Worm (Caenorhabditis elegans): ENCODE measurements around the gene C34F6.7.

DNA sequence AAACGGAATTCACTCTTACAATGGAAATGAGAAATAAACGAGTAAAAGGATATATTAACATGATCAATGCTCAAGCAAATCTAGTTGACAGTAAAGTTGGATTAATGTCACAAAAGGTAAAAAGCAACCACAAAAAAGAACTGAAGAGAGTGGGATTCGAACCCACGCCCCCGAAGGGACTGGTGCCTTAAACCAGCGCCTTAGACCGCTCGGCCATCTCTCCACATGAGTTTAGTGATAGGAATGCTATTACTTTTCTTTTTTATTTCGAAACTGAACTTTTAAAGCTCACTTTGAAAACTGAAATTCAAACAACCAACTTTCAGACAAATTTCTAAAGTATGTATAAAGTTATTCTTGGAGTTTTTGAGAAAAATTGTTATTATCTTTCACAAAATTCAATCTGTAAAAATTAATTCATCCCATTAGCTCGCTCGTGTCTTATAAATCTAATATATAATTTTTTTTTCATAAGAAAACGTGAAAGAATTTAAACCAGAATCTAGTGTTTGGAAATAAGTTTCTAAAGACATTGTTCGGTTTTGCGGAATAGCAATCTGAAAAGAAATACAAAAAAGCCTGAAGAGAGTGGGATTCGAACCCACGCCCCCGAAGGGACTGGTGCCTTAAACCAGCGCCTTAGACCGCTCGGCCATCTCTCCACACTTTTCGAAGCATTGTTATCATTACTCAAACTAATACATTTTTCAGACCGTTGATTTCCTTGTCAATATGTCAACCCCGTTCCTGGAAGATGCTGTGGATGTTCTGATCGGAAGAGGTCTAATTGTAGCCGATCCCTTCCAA, 52.3 kb downstream of the C34F6.7 start:
- TF ChIP-seq elt-1 (tag; optimal IDR thresholded peaks at IDR 0.05; ENCODE audit: borderline replicate concordance, insufficient read depth) (no peak), nhr-28 (tag; optimal IDR thresholded peaks at IDR 0.05) (no peak), unc-39 (tag; optimal IDR thresholded peaks at IDR 0.05) (no peak), blmp-1 (tag; optimal IDR thresholded peaks at IDR 0.05) (no peak), nhr-76 (tag; optimal IDR thresholded peaks at IDR 0.05) (no peak), nhr-237 (tag; optimal IDR thresholded peaks at IDR 0.05) (no peak), sptf-1 (tag; optimal IDR thresholded peaks at IDR 0.05) (no peak), ztf-11 (tag; optimal IDR thresholded peaks at IDR 0.05) (no peak)

Measured in whole organism, mixed stage, embryonic.